Fruit fly (Drosophila melanogaster): ENCODE data around the gene CG14965.

Gene CG14965

DNA sequence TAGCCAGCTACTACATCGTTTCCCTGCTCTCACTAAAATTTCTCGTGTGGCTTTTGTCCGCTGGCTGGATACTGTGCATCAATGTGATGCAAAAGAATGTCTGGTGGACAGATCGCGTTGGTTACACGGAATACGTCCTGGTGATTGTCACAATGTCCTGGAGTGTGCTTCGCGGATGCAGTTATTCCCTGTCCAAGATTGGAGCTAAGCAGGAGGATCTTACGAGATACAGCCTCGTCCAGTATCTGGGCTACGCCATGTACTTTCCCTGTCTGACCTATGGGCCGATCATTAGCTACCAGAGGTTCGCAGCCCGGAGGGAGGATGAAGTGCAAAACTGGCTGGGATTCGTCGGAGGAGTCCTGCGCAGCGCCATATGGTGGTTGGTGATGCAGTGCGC is 29.7 kb downstream of the CG14965 start:
- TF ChIP-seq EcR (GFP tag; optimal IDR thresholded peaks at IDR 0.05) (no peak), psq (optimal IDR thresholded peaks at IDR 0.05) (no peak), Dll (optimal IDR thresholded peaks at IDR 0.05) (no peak), CG8478 (optimal IDR thresholded peaks at IDR 0.05) (no peak), usp (GFP tag; optimal IDR thresholded peaks at IDR 0.05) (no peak), pan (optimal IDR thresholded peaks at IDR 0.05) (no peak)

DNA sequence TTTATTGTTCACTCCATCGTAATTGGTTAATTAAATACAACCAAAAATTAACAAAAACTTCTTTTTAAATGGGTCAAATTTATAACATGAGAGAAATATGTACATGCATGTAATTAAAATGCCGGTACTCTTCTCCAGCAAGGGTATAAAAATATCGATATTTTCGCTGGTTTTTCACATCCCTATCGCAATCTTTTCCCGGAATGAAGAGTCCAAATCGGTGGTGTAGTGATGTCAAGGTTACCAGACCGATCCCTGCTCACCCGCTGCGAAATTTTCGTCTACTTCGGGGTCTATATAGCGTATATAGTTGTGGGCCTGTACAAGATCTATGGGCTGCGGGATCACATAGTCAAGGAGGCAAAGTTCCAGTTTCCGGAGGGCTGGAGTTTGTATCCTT is 30.3 kb downstream of the CG14965 start, which contains the start of gene rasp:
rasp (plus strand) TSS at position 213 of the 400 bp plus-strand sequence.
- TF ChIP-seq usp (GFP tag; optimal IDR thresholded peaks at IDR 0.05) (no peak), psq (optimal IDR thresholded peaks at IDR 0.05) (no peak), pan (optimal IDR thresholded peaks at IDR 0.05) (no peak), EcR (GFP tag; optimal IDR thresholded peaks at IDR 0.05) (no peak), CG8478 (optimal IDR thresholded peaks at IDR 0.05) (no peak), Dll (optimal IDR thresholded peaks at IDR 0.05) (no peak)

DNA sequence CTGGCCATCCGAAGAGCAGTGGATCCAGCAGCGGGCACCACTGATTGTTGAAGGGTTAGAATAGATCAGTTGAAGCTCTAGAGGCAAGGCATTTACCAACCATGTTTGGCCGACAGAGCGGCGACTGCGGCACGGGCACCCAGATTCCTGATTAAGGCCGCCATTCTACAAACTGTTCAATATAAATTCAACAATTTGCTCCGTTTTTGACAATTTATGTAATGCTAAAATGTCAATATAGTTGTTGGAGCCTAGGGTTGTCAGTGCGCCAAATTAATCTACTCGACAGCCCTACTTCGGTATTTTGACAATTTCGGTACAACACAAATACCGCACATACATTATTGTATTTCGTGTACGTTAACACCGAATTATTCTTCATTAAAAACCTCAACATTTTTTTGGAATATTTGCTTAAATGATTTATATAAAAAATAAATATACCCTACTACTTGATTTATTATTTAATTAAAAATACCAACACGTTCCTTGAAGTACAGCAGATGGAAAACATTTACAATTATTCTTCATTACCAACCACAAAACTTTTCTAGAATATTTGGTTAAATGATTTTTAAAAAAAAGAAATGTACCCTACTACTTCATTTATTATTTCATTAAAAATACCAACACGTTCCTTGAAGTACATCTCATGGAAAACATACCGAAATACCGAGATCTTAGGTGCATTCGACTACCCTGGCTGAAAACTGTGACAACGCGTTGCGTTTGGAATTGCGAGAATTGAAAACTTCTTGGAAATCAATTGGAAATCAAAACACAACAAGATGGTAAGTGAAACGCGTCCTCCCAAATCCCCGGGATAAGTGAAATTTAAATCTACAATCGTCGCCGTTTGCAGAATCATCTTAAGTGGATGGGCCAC is 32.7 kb downstream of the CG14965 start, which contains the start of the genes ND-30 and CG15812:
ND-30 (minus strand) TSS at position 270 of the 886 bp plus-strand sequence.
CG15812 (plus strand) TSS at position 683 of the 886 bp plus-strand sequence.
- TF ChIP-seq Dll (optimal IDR thresholded peaks at IDR 0.05) (no peak), psq (optimal IDR thresholded peaks at IDR 0.05) (no peak), CG8478 (optimal IDR thresholded peaks at IDR 0.05) (no peak), EcR (GFP tag; optimal IDR thresholded peaks at IDR 0.05) (no peak), pan (optimal IDR thresholded peaks at IDR 0.05) (no peak), usp (GFP tag; optimal IDR thresholded peaks at IDR 0.05) (no peak)

DNA sequence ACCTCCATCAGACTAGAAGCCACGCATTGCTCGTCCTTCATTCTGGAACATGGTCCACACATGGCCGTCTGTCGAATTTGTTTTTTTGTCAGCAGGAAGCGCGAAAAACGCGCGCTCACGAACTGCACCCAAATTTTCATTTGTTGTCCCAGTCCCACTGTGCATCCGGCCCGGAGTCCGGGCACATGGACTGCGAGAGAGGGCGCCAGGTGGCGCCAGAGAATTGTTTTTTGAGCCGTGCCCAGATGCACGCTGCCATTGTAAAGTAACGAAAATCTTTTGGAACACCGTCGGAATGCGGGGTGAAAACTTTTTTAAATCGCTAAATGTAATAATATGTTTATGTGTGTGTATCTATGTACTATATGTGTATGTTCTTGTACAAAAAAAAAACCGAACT is 34.6 kb downstream of the CG14965 start:
- TF ChIP-seq psq (optimal IDR thresholded peaks at IDR 0.05) = no peak
- TF ChIP-seq pan (optimal IDR thresholded peaks at IDR 0.05) = no peak
- no peak for TF ChIP-seq usp (GFP tag; optimal IDR thresholded peaks at IDR 0.05)
- no peak for TF ChIP-seq EcR (GFP tag; optimal IDR thresholded peaks at IDR 0.05)
- TF ChIP-seq CG8478 (optimal IDR thresholded peaks at IDR 0.05) = no peak
- no peak for TF ChIP-seq Dll (optimal IDR thresholded peaks at IDR 0.05)

DNA sequence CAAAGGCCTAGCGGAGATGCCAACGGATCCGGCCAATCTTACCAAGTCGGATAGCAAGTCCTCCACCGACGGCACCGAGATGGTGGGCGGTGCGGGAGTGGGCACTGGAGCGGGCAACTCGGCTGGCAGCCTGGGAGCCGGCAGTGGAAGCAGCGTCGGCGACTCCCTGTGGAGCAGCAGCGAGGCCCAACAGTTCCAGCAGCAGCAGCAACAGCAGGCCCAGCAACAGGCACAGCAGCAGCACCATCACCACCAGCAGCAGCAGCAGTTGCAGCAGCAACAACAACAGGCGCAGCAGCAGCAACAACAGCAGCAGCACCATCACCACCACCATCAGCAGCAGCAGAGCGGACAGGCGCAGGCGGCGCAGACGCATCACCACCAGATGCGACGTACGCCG is 41.9 kb downstream of the CG14965 start:
- TF ChIP-seq usp (GFP tag; optimal IDR thresholded peaks at IDR 0.05) = no peak
- TF ChIP-seq Dll (optimal IDR thresholded peaks at IDR 0.05) = no peak
- no peak for TF ChIP-seq CG8478 (optimal IDR thresholded peaks at IDR 0.05)

DNA sequence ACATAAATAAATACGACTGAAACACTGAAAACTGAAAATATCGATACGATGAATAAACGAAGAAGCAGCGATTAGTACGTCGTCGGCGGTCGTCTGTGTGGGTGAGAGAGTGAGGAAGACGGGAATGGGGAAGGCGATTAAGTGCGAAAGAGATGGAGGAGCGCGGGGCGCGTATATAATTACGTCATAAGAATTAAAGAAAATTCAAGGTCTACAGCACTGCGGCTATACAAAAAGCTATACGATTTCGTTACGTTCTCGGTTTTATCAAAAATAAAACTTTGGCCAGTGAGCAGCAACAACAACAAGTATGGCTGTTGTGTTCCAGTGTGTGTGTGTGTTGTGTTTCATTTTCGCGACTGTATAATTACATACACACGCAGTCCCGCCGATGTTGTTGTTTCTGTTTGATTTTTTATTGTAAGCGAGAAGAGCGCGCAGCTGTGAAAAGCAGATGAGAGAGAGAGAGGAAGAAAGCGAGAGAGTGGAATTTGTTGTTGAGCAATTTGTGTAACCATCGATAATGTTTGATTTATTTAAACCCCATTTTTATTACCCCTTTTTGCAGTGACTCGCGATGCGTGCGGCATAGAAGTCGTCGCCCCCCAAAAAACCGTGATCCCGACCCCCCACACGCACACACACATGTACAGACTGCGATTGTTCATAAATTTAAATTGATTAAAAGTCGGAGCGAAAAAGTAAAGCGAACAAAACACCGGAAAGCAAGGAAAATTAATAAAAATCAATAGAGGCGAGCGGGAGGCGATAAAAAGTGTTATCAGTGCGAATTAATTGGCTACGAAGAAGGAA is 43.0 kb downstream of the CG14965 start:
- no peak for TF ChIP-seq pan (optimal IDR thresholded peaks at IDR 0.05)
- TF ChIP-seq Dll (optimal IDR thresholded peaks at IDR 0.05) = peak; percentile 18

DNA sequence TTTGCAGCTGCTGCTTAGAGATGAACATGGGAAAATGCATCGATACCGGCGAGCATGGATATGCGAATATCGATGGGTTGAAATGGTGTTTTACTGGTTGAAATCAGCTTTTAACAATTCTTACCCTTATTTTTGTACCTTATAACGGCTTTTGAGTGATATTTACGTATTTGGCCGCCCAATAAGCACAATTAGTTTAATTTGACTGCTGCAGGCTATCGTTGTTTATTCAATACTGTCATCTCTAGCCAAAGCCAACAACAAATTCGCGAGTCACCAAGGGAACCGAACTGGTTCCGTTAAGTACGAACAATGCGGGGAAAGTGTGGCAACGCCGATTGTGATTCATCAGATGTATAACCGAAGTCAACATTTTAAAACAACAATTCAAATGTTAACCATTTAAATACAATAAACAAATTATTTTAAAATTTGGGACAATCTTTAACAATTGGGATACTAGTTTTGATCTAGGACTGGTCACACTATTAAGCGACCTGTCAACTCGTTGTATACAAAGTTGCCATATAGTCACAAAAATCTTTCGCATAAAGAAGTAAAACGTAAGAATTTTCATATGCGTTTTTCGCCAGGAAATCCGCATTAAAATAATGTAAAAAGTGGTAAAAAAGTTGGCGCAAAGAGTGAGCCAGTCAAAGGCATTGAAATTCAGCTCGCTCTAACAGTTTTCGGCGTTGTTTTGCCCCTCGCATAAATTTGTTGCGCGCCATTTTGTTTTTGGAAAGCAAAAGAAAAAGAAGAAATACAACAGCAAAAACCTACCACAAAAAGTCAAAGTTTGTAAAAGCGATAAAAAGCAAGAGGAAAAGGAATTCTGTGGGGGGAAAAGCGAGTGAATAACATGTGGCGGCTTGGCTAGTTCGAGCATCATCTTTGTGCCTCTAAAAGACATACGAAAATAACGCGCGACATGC is 43.9 kb downstream of the CG14965 start, which contains the start of the genes Usp5 and BtbVII:
Usp5 (minus strand) TSS at position 234 of the 935 bp plus-strand sequence.
BtbVII (plus strand) TSS at position 522 of the 935 bp plus-strand sequence.
- TF ChIP-seq EcR (GFP tag; optimal IDR thresholded peaks at IDR 0.05) = no peak
- TF ChIP-seq usp (GFP tag; optimal IDR thresholded peaks at IDR 0.05) = no peak
- no peak for TF ChIP-seq Dll (optimal IDR thresholded peaks at IDR 0.05)
- TF ChIP-seq CG8478 (optimal IDR thresholded peaks at IDR 0.05) = no peak
- no peak for TF ChIP-seq pan (optimal IDR thresholded peaks at IDR 0.05)
- TF ChIP-seq psq (optimal IDR thresholded peaks at IDR 0.05) = no peak

DNA sequence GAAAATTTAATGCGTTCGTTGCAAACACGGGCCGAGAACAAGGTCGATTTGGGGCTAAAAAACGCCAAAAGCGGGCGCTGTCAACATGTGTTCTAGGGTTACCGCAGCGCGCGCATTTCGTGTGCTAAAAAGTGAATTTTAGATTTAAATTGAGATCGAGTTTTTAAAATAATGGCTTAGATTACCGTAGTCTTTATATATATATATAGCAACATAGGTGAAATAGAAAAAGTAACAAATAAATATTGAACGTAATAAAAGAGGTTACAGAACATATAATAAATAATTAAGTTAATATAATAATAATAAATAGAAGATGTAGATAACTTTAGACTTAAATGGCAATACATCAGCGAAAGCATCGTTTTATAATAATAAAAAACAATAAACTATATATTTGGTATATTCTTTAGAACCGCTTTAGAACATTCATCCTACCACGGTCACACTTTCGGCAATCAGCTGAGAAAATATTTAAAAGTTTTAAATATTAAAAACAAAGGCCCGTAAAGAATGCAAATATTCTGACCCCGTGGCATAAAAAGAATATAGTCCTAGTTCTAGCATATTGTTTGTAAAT is 48.8 kb downstream of the CG14965 start, which contains the start of the genes CG11537 and Alg2:
CG11537 (minus strand) TSS at position 75 of the 580 bp plus-strand sequence.
Alg2 (plus strand) TSS at position 426 of the 580 bp plus-strand sequence.
- TF ChIP-seq EcR (GFP tag; optimal IDR thresholded peaks at IDR 0.05) (no peak), Dll (optimal IDR thresholded peaks at IDR 0.05) (no peak)

DNA sequence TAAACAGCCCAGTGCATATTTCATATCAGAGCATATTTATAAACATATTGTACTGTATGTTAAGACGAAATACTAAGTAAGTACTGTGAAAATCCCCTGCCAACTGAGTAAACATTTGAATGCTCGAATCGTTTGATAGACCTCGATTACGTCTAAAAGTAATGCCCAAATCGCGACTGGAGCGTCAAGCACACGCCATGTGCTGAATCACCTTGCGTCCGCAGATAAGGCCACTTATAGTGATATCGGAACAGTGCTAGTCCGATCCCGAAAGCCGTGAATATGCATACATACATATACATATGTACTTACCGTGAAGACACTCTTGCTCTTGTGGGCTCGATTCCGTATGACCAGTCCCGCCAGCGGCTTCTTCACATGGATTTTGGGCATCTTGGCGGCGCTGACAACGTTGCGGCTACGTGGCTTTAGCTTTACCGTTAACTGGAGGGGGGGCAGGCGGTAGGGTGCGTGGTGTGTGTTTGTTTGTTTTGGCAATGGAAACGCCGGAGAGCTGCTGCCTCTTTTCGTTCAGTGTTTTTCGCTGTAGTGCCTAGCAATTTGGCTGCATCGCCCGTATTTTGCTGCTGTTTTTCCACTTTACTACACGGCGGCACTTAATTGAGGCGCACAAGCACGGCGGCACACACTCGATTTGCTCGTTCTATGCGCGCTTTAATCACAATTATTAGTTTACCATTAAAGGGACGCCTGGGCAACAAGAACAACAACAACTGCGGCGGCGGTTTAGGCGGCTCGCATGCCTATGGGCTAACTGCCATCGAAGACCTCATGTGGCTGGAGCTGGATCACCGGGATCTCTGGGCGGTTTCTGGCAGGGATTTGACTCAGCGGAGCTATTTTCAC is 49.5 kb downstream of the CG14965 start:
- TF ChIP-seq psq (optimal IDR thresholded peaks at IDR 0.05) (no peak), CG8478 (optimal IDR thresholded peaks at IDR 0.05) (no peak), Dll (optimal IDR thresholded peaks at IDR 0.05) (no peak), pan (optimal IDR thresholded peaks at IDR 0.05) (no peak), EcR (GFP tag; optimal IDR thresholded peaks at IDR 0.05) (no peak), usp (GFP tag; optimal IDR thresholded peaks at IDR 0.05) (no peak)

DNA sequence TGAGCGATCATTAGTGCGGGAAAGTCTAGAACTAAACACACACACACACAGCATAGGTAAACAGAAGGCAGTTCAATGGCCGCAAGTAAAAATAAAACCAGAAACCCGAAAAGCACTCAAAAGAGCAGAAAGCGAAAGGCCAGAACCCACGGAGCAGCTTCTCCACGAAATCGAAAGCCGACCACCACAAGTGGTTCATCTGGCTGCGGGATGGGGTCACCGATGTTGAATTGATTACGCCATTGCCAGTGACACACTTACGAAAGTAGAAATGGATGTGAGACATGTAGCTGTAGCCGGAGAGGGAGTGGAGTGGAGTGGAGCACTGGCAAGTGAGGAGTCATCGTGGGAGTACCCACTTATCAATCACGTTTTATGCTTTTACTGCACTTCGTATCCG is 50.9 kb downstream of the CG14965 start:
- no peak for TF ChIP-seq pan (optimal IDR thresholded peaks at IDR 0.05)
- no peak for TF ChIP-seq usp (GFP tag; optimal IDR thresholded peaks at IDR 0.05)
- no peak for TF ChIP-seq Dll (optimal IDR thresholded peaks at IDR 0.05)
- TF ChIP-seq psq (optimal IDR thresholded peaks at IDR 0.05) = no peak
- TF ChIP-seq CG8478 (optimal IDR thresholded peaks at IDR 0.05) = no peak
- no peak for TF ChIP-seq EcR (GFP tag; optimal IDR thresholded peaks at IDR 0.05)
